Worm (Caenorhabditis elegans): ENCODE data around the gene set-2.

DNA sequence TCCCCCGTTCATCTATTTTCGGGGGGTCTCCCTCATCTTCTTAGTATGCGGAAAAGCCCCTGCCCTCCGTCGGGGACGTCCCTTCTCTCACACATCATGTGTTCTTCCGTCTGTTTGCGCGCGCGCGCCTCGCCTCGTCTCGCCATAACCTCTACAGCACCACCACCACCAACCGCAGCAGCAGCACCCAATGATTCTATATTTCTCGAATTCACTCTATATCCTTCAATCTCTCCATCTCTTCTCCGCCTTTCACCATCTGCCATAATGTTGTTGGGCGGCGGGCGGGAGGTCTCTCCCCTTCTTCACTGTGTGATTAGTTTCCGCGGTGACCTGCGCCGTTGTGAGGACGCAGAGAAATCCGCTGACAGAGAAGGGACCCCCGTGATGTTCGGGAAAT, 17.3 kb upstream of the set-2 start:
- TF ChIP-seq nhr-76 (tag; optimal IDR thresholded peaks at IDR 0.05) (no peak), fos-1 (tag; optimal IDR thresholded peaks at IDR 0.05) (no peak), zag-1 (tag; optimal IDR thresholded peaks at IDR 0.05) (no peak), mdl-1 (tag; optimal IDR thresholded peaks at IDR 0.05) (no peak), nhr-77 (tag; optimal IDR thresholded peaks at IDR 0.05) (no peak), mml-1 (tag; optimal IDR thresholded peaks at IDR 0.05) (no peak), egl-27 (tag; optimal IDR thresholded peaks at IDR 0.05) (no peak), sea-2 (GFP tag; optimal IDR thresholded peaks at IDR 0.05) (no peak), pha-4 (tag; optimal IDR thresholded peaks at IDR 0.05) (no peak), R02D3.7 (tag; optimal IDR thresholded peaks at IDR 0.05) (no peak), unc-62 (GFP tag; optimal IDR thresholded peaks at IDR 0.05) (no peak), elt-3 (tag; optimal IDR thresholded peaks at IDR 0.05) (no peak), ceh-82 (tag; optimal IDR thresholded peaks at IDR 0.05) (no peak), nfya-1 (tag; optimal IDR thresholded peaks at IDR 0.05; ENCODE audit: insufficient read depth) (peak; percentile 58)

Measured in whole organism, L3 larva.